Fruit fly (Drosophila melanogaster): ENCODE measurements around the gene eIF4H2.

Gene eIF4H2

dm6 chr3R:30775933-30776332, 50.0 kb downstream of the eIF4H2 start:
- TF ChIP-seq Snoo (tag; optimal IDR thresholded peaks at IDR 0.05) (no peak), CG14655 (GFP tag; optimal IDR thresholded peaks at IDR 0.05) (no peak), CG10348 (GFP tag; IDR thresholded peaks at IDR 0.05) (no peak), Ets98B (GFP tag; IDR thresholded peaks at IDR 0.05) (no peak), CG12605 (GFP tag; IDR thresholded peaks at IDR 0.05) (no peak), CG13204 (GFP tag; optimal IDR thresholded peaks at IDR 0.05) (no peak), Pif1A (GFP tag; optimal IDR thresholded peaks at IDR 0.05) (no peak), gl (tag; optimal IDR thresholded peaks at IDR 0.05) (no peak), rn (GFP tag; IDR thresholded peaks at IDR 0.05) (no peak), CG15710 (tag; optimal IDR thresholded peaks at IDR 0.05) (no peak), Pif1B (GFP tag; optimal IDR thresholded peaks at IDR 0.05) (no peak), CG8159 (tag; optimal IDR thresholded peaks at IDR 0.05) (no peak), fd96Ca (GFP tag; IDR thresholded peaks at IDR 0.05) (no peak), EcR (GFP tag; optimal IDR thresholded peaks at IDR 0.05) (no peak), CG32121 (GFP tag; IDR thresholded peaks at IDR 0.05) (no peak)
